Worm (Caenorhabditis elegans) whole organism, midembryonic: ENCODE measurements around the gene Y39A1A.18.

ENCODE experiments used
- flt-1 ChIP-seq: fragments of 200-800 bp; sonication (Bioruptor generic); IDR thresholded peaks from 2 replicates; pipeline ENCODE4 v1.3.6; 2022; ENCODE audit warnings: missing genetic modification characterization, missing compliant biosample characterization
- klf-2 ChIP-seq: fragments of 200-800 bp; sonication (Bioruptor generic); conservative IDR thresholded peaks from 2 replicates; pipeline ENCODE4 v1.3.6; 2022; ENCODE audit warnings: missing genetic modification reagents, missing genetic modification characterization, missing compliant biosample characterization
- med-1 ChIP-seq: sonication (generic microtip); optimal IDR thresholded peaks from 2 replicates; lab custom pipeline; 2017; ENCODE audit warnings: missing genetic modification characterization, mild to moderate bottlenecking, missing compliant biosample characterization, antibody characterized with exemption, missing genetic modification reagents; ENCODE audit not compliant: insufficient read depth
- ref-1 ChIP-seq: fragments of 200-800 bp; sonication (Bioruptor generic); conservative IDR thresholded peaks from 2 replicates; pipeline ENCODE4 v1.3.6; 2022; ENCODE audit warnings: missing genetic modification reagents, missing genetic modification characterization, missing compliant biosample characterization
- tab-1 ChIP-seq: fragments of 200-800 bp; sonication (Bioruptor generic); IDR thresholded peaks from 2 replicates; pipeline ENCODE4 v1.3.6; 2022; ENCODE audit warnings: missing genetic modification characterization, missing compliant biosample characterization
- ztf-23 ChIP-seq: fragments of 200-800 bp; sonication (Bioruptor generic); IDR thresholded peaks from 2 replicates; pipeline ENCODE4 v1.3.6; 2022; ENCODE audit warnings: missing genetic modification reagents, missing genetic modification characterization, missing compliant biosample characterization

- TF ChIP-seq med-1 (no peak), tab-1 (GFP tag; lab: Robert Waterston, UW) (no peak), ref-1 (no peak), flt-1 (GFP tag; lab: Robert Waterston, UW) (no peak), ztf-23 (GFP tag; lab: Robert Waterston, UW) (no peak), klf-2 (GFP tag; lab: Robert Waterston, UW) (no peak)
Observed at ce11 chrIII:10694294-10694693, at the start of gene Y39A1A.18, which contains the start of gene fmo-3.
